Worm (Caenorhabditis elegans) whole organism, late embryonic: ENCODE measurements around the gene C25E10.7.

Experiments used
- C08G9.2 ChIP-seq: sonication (generic microtip); optimal IDR thresholded peaks from 2 replicates; lab custom pipeline; 2016; ENCODE audit warnings: mild to moderate bottlenecking, missing genetic modification characterization, moderate library complexity, missing compliant biosample characterization
- K02D7.2 ChIP-seq: sonication (generic microtip); optimal IDR thresholded peaks from 2 replicates; lab custom pipeline; 2017; ENCODE audit warnings: mild to moderate bottlenecking, missing genetic modification characterization, missing compliant biosample characterization
- T23F11.4 ChIP-seq: fragments of 200-800 bp; sonication (Bioruptor generic); optimal IDR thresholded peaks from 2 replicates; lab custom pipeline; 2018; ENCODE audit warnings: mild to moderate bottlenecking, missing genetic modification characterization, missing compliant biosample characterization
- ahr-1 ChIP-seq: sonication (generic microtip); optimal IDR thresholded peaks from 2 replicates; lab custom pipeline; 2016; ENCODE audit warnings: missing genetic modification characterization, missing compliant biosample characterization
- ceh-14 ChIP-seq: sonication (generic microtip); optimal IDR thresholded peaks from 2 replicates; lab custom pipeline; 2016; ENCODE audit warnings: missing genotype, missing genetic modification characterization, missing compliant biosample characterization
- ceh-18 ChIP-seq: sonication (generic microtip); optimal IDR thresholded peaks from 2 replicates; lab custom pipeline; 2016; ENCODE audit warnings: missing genetic modification characterization, missing compliant biosample characterization
- ceh-2 ChIP-seq: sonication (generic microtip); optimal IDR thresholded peaks from 2 replicates; lab custom pipeline; 2016; ENCODE audit warnings: missing genotype, missing genetic modification characterization, missing compliant biosample characterization
- ceh-22 ChIP-seq: sonication (generic microtip); optimal IDR thresholded peaks from 2 replicates; lab custom pipeline; 2017; ENCODE audit warnings: missing biosample characterization, missing genetic modification characterization
- ceh-30 ChIP-seq: fragments of 150-350 bp; optimal IDR thresholded peaks from 2 replicates; lab custom pipeline; 2014; ENCODE audit warnings: missing biosample characterization, missing genetic modification characterization
- ceh-31 ChIP-seq: sonication (generic microtip); optimal IDR thresholded peaks from 2 replicates; lab custom pipeline; 2016; ENCODE audit warnings: missing genetic modification characterization, missing compliant biosample characterization
- ceh-34 ChIP-seq: sonication (generic microtip); optimal IDR thresholded peaks from 2 replicates; lab custom pipeline; 2016; ENCODE audit warnings: mild to moderate bottlenecking, missing genetic modification characterization, missing compliant biosample characterization
- ceh-6 ChIP-seq: fragments of 200-800 bp; sonication (Bioruptor generic); optimal IDR thresholded peaks from 2 replicates; lab custom pipeline; 2018; ENCODE audit warnings: mild to moderate bottlenecking, missing genetic modification characterization, missing compliant biosample characterization
- ceh-9 ChIP-seq: sonication (generic microtip); optimal IDR thresholded peaks from 2 replicates; lab custom pipeline; 2016; ENCODE audit warnings: mild to moderate bottlenecking, missing genetic modification characterization, inconsistent platforms, missing compliant biosample characterization
- dve-1 ChIP-seq: sonication (generic microtip); optimal IDR thresholded peaks from 2 replicates; lab custom pipeline; 2017; ENCODE audit warnings: antibody characterized with exemption, mild to moderate bottlenecking, missing genetic modification characterization, missing compliant biosample characterization
- ets-4 ChIP-seq: sonication (generic microtip); optimal IDR thresholded peaks from 2 replicates; lab custom pipeline; 2016; ENCODE audit warnings: missing genetic modification characterization, missing compliant biosample characterization
- fkh-10 ChIP-seq: fragments of 150-350 bp; optimal IDR thresholded peaks from 2 replicates; lab custom pipeline; 2014; ENCODE audit warnings: missing biosample characterization, missing genetic modification reagents, missing genetic modification characterization
- fkh-6 ChIP-seq: sonication (generic microtip); optimal IDR thresholded peaks from 2 replicates; lab custom pipeline; 2016; ENCODE audit warnings: missing genetic modification characterization, missing compliant biosample characterization
- hlh-15 ChIP-seq: sonication (generic microtip); optimal IDR thresholded peaks from 2 replicates; lab custom pipeline; 2016; ENCODE audit warnings: missing genetic modification characterization, missing compliant biosample characterization
- hlh-30 ChIP-seq: sonication (generic microtip); optimal IDR thresholded peaks from 2 replicates; lab custom pipeline; 2017; ENCODE audit warnings: antibody characterized with exemption, missing genetic modification characterization, missing compliant biosample characterization; ENCODE audit not compliant: insufficient read depth
- lim-6 ChIP-seq: sonication (generic microtip); optimal IDR thresholded peaks from 2 replicates; lab custom pipeline; 2016; ENCODE audit warnings: missing genetic modification characterization, missing compliant biosample characterization
- lin-11 ChIP-seq: fragments of 200-800 bp; sonication (Bioruptor generic); optimal IDR thresholded peaks from 2 replicates; lab custom pipeline; 2018; ENCODE audit warnings: mild to moderate bottlenecking, missing genetic modification characterization, missing compliant biosample characterization
- madf-2 ChIP-seq: sonication (generic microtip); optimal IDR thresholded peaks from 2 replicates; lab custom pipeline; 2017; ENCODE audit warnings: missing genetic modification characterization, missing compliant biosample characterization
- mec-3 ChIP-seq: sonication (generic microtip); optimal IDR thresholded peaks from 2 replicates; lab custom pipeline; 2016; ENCODE audit warnings: borderline replicate concordance, missing genetic modification characterization, missing compliant biosample characterization
- nfya-1 ChIP-seq: sonication (generic microtip); optimal IDR thresholded peaks from 2 replicates; lab custom pipeline; 2017; ENCODE audit warnings: missing genetic modification characterization, mild to moderate bottlenecking, missing compliant biosample characterization, antibody characterized with exemption, moderate library complexity
- nhr-11 ChIP-seq: fragments of 150-350 bp; optimal IDR thresholded peaks from 2 replicates; lab custom pipeline; 2014; ENCODE audit warnings: missing biosample characterization, missing genetic modification characterization
- nhr-232 ChIP-seq: sonication (generic microtip); optimal IDR thresholded peaks from 2 replicates; lab custom pipeline; 2016; ENCODE audit warnings: missing genetic modification characterization, missing compliant biosample characterization
- odd-2 ChIP-seq: sonication (generic microtip); optimal IDR thresholded peaks from 2 replicates; lab custom pipeline; 2017; ENCODE audit warnings: antibody characterized with exemption, mild to moderate bottlenecking, missing genetic modification characterization, missing compliant biosample characterization
- pha-2 ChIP-seq: sonication (generic microtip); optimal IDR thresholded peaks from 2 replicates; lab custom pipeline; 2017; ENCODE audit warnings: mild to moderate bottlenecking, missing genetic modification characterization, missing compliant biosample characterization
- pqm-1 ChIP-seq: sonication (generic microtip); optimal IDR thresholded peaks from 2 replicates; lab custom pipeline; 2016; ENCODE audit warnings: missing genetic modification characterization, missing compliant biosample characterization
- pros-1 ChIP-seq: fragments of 150-350 bp; optimal IDR thresholded peaks from 2 replicates; lab custom pipeline; 2014; ENCODE audit warnings: missing biosample characterization, missing genetic modification reagents, missing genetic modification characterization
- rnt-1 ChIP-seq: sonication (generic microtip); optimal IDR thresholded peaks from 2 replicates; lab custom pipeline; 2016; ENCODE audit warnings: missing genetic modification characterization, missing compliant biosample characterization
- sox-4 ChIP-seq: sonication (generic microtip); optimal IDR thresholded peaks from 2 replicates; lab custom pipeline; 2017; ENCODE audit warnings: mild to moderate bottlenecking, missing genetic modification characterization, inconsistent platforms, missing compliant biosample characterization
- tbx-7 ChIP-seq: sonication (generic microtip); optimal IDR thresholded peaks from 2 replicates; lab custom pipeline; 2016; ENCODE audit warnings: missing genotype, missing genetic modification characterization, missing compliant biosample characterization
- ttx-3 ChIP-seq: sonication (generic microtip); optimal IDR thresholded peaks from 2 replicates; lab custom pipeline; 2016; ENCODE audit warnings: missing genetic modification reagents, missing genetic modification characterization, missing compliant biosample characterization
- unc-3 ChIP-seq, 2 experiments: fragments of 200-800 bp in 1 of 2; sonication (Bioruptor generic) in 1 of 2; sonication (generic microtip) in 1 of 2; conservative IDR thresholded peaks in 1 of 2; optimal IDR thresholded peaks in 1 of 2; 2 replicates each; pipeline versions ENCODE4 v1.3.6 to Lab custom; 2016 to 2022; ENCODE audit warnings: missing compliant biosample characterization in 2 of 2, missing genetic modification characterization in 2 of 2, missing genetic modification reagents in 1 of 2
- unc-42 ChIP-seq: sonication (generic microtip); optimal IDR thresholded peaks from 2 replicates; lab custom pipeline; 2016; ENCODE audit warnings: missing genotype, missing genetic modification characterization, missing compliant biosample characterization
- unc-55 ChIP-seq: sonication (generic microtip); optimal IDR thresholded peaks from 2 replicates; lab custom pipeline; 2017; ENCODE audit warnings: missing biosample characterization, missing genetic modification reagents, missing genetic modification characterization
- unc-86 ChIP-seq: sonication (generic microtip); optimal IDR thresholded peaks from 2 replicates; lab custom pipeline; 2016; ENCODE audit warnings: missing genetic modification characterization, missing compliant biosample characterization
- ztf-16 ChIP-seq: sonication (generic microtip); optimal IDR thresholded peaks from 2 replicates; lab custom pipeline; 2017; ENCODE audit warnings: missing genetic modification characterization, missing compliant biosample characterization

The C25E10.7 gene

DNA sequence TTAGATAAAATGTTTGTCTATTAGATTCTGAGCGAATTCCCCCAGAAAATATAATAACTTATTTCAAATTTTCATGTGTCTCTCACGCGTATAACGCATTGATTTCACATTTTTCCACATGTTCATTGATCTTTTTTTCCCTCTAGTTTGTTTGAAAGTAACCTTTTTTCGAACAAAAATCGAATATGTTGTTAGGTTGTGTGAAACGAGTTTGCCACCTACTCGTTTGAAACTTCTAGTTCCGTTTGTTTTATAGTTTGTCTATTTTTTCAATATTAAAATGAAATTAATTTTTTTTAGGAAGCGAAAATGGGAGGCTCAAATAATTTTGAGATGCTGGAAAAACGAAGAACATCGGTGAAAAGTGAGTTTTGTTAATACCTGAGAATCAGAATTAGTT is 20.8 kb downstream of the C25E10.7 start, which contains the start of gene C25E10.5:
Gene C25E10.5, plus strand, starts transcription at position 301 of the 400 bp plus-strand sequence.
- TF ChIP-seq unc-42 (tag; lab: Kevin White, UChicago) (no peak), hlh-30 (no peak), pqm-1 (tag; lab: Kevin White, UChicago) (no peak)

ce11 chrV:9024713-9025112 is 26.3 kb downstream of the C25E10.7 start, which contains the start of gene bus-1:
bus-1 (minus strand) TSS chrV:9024813.
- TF ChIP-seq nfya-1 (tag; lab: Kevin White, UChicago) (no peak), K02D7.2 (tag; lab: Kevin White, UChicago) (no peak), ahr-1 (tag; lab: Kevin White, UChicago) (no peak), ceh-34 (tag; lab: Kevin White, UChicago) (no peak)

ce11 chrV:9022078-9022477 is 28.9 kb downstream of the C25E10.7 start, which contains the start of gene oac-41:
oac-41 (minus strand) TSS chrV:9022178.
- TF ChIP-seq tbx-7 (tag; lab: Kevin White, UChicago), result no peak

ce11 chrV:9018871-9019270 is 32.1 kb downstream of the C25E10.7 start:
- TF ChIP-seq nhr-232 (tag; lab: Kevin White, UChicago) (no peak), unc-55 (no peak), ceh-6 (no peak), ceh-9 (no peak), ceh-34 (tag; lab: Kevin White, UChicago) (no peak), ceh-2 (tag; lab: Kevin White, UChicago) (no peak), madf-2 (tag; lab: Kevin White, UChicago) (no peak), ceh-30 (no peak), unc-86 (tag; lab: Kevin White, UChicago) (no peak), dve-1 (tag; lab: Kevin White, UChicago) (no peak), T23F11.4 (no peak), fkh-10 (no peak), ceh-14 (tag; lab: Kevin White, UChicago) (no peak), mec-3 (no peak), ttx-3 (no peak), pros-1 (tag; lab: Kevin White, UChicago) (no peak), ets-4 (tag; lab: Kevin White, UChicago) (no peak), ceh-18 (no peak), rnt-1 (tag; lab: Kevin White, UChicago) (no peak), nfya-1 (tag; lab: Kevin White, UChicago) (no peak)

DNA sequence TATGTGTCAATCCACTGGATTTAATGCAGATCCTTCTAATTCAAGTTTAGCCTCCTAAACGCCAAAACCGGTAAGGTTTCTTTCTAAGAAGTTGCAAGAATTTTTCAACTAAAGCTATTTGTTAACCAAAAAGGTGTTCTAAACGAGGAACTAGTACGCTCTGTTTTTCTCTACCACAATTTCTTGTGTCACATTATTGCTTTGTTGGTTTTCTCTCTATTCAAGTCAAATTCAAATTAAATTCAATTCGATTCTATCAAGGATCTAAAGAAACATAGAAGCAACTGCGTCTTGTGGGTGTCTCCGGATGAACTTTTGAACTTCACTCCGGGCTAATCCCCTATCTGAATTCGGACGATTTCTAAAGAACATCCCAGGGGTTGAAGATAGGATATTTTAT is 34.5 kb downstream of the C25E10.7 start, which contains the start of gene oac-40:
Gene oac-40, plus strand, starts transcription at position 301 of the 400 bp plus-strand sequence.
- TF ChIP-seq nhr-11 (no peak), lin-11 (no peak), C08G9.2 (tag; lab: Kevin White, UChicago) (no peak), pha-2 (tag; lab: Kevin White, UChicago) (no peak), mec-3 (no peak), sox-4 (tag; lab: Kevin White, UChicago) (no peak), lim-6 (tag; lab: Kevin White, UChicago) (no peak), odd-2 (tag; lab: Kevin White, UChicago) (no peak), ztf-16 (tag; lab: Kevin White, UChicago) (no peak), ceh-31 (tag; lab: Kevin White, UChicago) (no peak), ttx-3 (no peak), ceh-22 (tag; lab: Kevin White, UChicago) (no peak), pros-1 (tag; lab: Kevin White, UChicago) (no peak), hlh-15 (tag; lab: Kevin White, UChicago) (no peak), rnt-1 (tag; lab: Kevin White, UChicago) (no peak), unc-42 (tag; lab: Kevin White, UChicago) (no peak), ceh-34 (tag; lab: Kevin White, UChicago) (no peak), ceh-30 (no peak), unc-3 (GFP tag; conservative IDR thresholded peaks at IDR 0.05; lab: Robert Waterston, UW) (no peak), unc-3 (tag; optimal IDR thresholded peaks at IDR 0.05; lab: Kevin White, UChicago) (no peak), fkh-6 (tag; lab: Kevin White, UChicago) (no peak)
